Fruit fly (Drosophila melanogaster): ENCODE results near the gene Fpgs2.

Fpgs2 gene

dm6 chr2L:3867474-3868082 is 46.5 kb downstream of the Fpgs2 start, which contains the start of gene Cep97 (continued):
- TF ChIP-seq CG13287 (GFP tag; IDR thresholded peaks at IDR 0.05; ENCODE audit: partially characterized antibody), result peak; percentile 84
- TF ChIP-seq sob (GFP tag; IDR thresholded peaks at IDR 0.05), result no peak
- no peak for TF ChIP-seq CG8089 (GFP tag; optimal IDR thresholded peaks at IDR 0.05)
- peak; percentile 54 for TF ChIP-seq sens (GFP tag)
- TF ChIP-seq Aef1 (GFP tag; IDR thresholded peaks at IDR 0.05), result no peak
- TF ChIP-seq Sry-δ (GFP tag; optimal IDR thresholded peaks at IDR 0.05), result peak; percentile 67
- no peak for TF ChIP-seq Asciz (GFP tag; optimal IDR thresholded peaks at IDR 0.05)
- TF ChIP-seq pzg (GFP tag; optimal IDR thresholded peaks at IDR 0.05), result peak; percentile 57
- TF ChIP-seq CG18599 (GFP tag; optimal IDR thresholded peaks at IDR 0.05), result no peak
- no peak for TF ChIP-seq Mad (GFP tag; optimal IDR thresholded peaks at IDR 0.05)
- TF ChIP-seq CG12104 (GFP tag; optimal IDR thresholded peaks at IDR 0.05), result no peak
- TF ChIP-seq hkb (optimal IDR thresholded peaks at IDR 0.05), result peak; percentile 76
- TF ChIP-seq hkb (GFP tag; IDR thresholded peaks at IDR 0.05), result no peak
- TF ChIP-seq sna (GFP tag; IDR thresholded peaks at IDR 0.05; ENCODE audit: partially characterized antibody), result peak; percentile 87
- TF ChIP-seq CG33213 (GFP tag; optimal IDR thresholded peaks at IDR 0.05), result no peak
- TF ChIP-seq cwo (GFP tag; optimal IDR thresholded peaks at IDR 0.05), result no peak
- no peak for TF ChIP-seq Hr3 (GFP tag; optimal IDR thresholded peaks at IDR 0.05)
- TF ChIP-seq ken (GFP tag; IDR thresholded peaks at IDR 0.05), result no peak
- peak; percentile 95 for TF ChIP-seq CG2116 (GFP tag; optimal IDR thresholded peaks at IDR 0.05)
- no peak for TF ChIP-seq z (GFP tag; IDR thresholded peaks at IDR 0.05)
- TF ChIP-seq Scr (GFP tag; IDR thresholded peaks at IDR 0.05; ENCODE audit: partially characterized antibody), result peak; percentile 81
- TF ChIP-seq CG11456 (GFP tag; IDR thresholded peaks at IDR 0.05), result no peak
- TF ChIP-seq CG17829 (tag; optimal IDR thresholded peaks at IDR 0.05), result no peak
- no peak for TF ChIP-seq trh (GFP tag; optimal IDR thresholded peaks at IDR 0.05)
- no peak for TF ChIP-seq pita (GFP tag; optimal IDR thresholded peaks at IDR 0.05)
- no peak for TF ChIP-seq cg (GFP tag; optimal IDR thresholded peaks at IDR 0.05)
- TF ChIP-seq ERR (GFP tag; optimal IDR thresholded peaks at IDR 0.05), result no peak
- no peak for TF ChIP-seq CG9609 (GFP tag; optimal IDR thresholded peaks at IDR 0.05)
- TF ChIP-seq seq (GFP tag; IDR thresholded peaks at IDR 0.05), result no peak
- TF ChIP-seq sqz (GFP tag; optimal IDR thresholded peaks at IDR 0.05), result no peak
- TF ChIP-seq HmgZ (tag; optimal IDR thresholded peaks at IDR 0.05), result no peak

- no peak for TF ChIP-seq Camta (GFP tag; optimal IDR thresholded peaks at IDR 0.05)
- no peak for TF ChIP-seq Hr78 (GFP tag; optimal IDR thresholded peaks at IDR 0.05)
- TF ChIP-seq CG1603 (tag; optimal IDR thresholded peaks at IDR 0.05), result peak; percentile 58
- TF ChIP-seq CG8478 (optimal IDR thresholded peaks at IDR 0.05), result peak; percentile 27
- no peak for TF ChIP-seq dimm (GFP tag; IDR thresholded peaks at IDR 0.05)
- peak; percentile 92 for TF ChIP-seq vnd (GFP tag; IDR thresholded peaks at IDR 0.05; ENCODE audit: partially characterized antibody)
- TF ChIP-seq wdn (GFP tag; IDR thresholded peaks at IDR 0.05), result no peak
- no peak for TF ChIP-seq CG1233 (GFP tag; optimal IDR thresholded peaks at IDR 0.05)
- TF ChIP-seq Lim3 (GFP tag; IDR thresholded peaks at IDR 0.05), result no peak
- peak; percentile 95 for TF ChIP-seq BEAF-32 (GFP tag; optimal IDR thresholded peaks at IDR 0.05)
- no peak for TF ChIP-seq NfI (GFP tag; optimal IDR thresholded peaks at IDR 0.05)
- no peak for TF ChIP-seq prd (optimal IDR thresholded peaks at IDR 0.05)
- no peak for TF ChIP-seq prd (GFP tag; IDR thresholded peaks at IDR 0.05)
- TF ChIP-seq CG3995 (GFP tag; optimal IDR thresholded peaks at IDR 0.05), result peak; percentile 98
- peak; percentile 87 for TF ChIP-seq CG7963 (GFP tag; IDR thresholded peaks at IDR 0.05; ENCODE audit: partially characterized antibody)
- peak; percentile 81 for TF ChIP-seq pzg (GFP tag; optimal IDR thresholded peaks at IDR 0.05)
- peak; percentile 6 for TF ChIP-seq CG17186 (GFP tag; optimal IDR thresholded peaks at IDR 0.05)
- no peak for TF ChIP-seq zfh2 (GFP tag; optimal IDR thresholded peaks at IDR 0.05)
- TF ChIP-seq wek (GFP tag; optimal IDR thresholded peaks at IDR 0.05), result no peak
- TF ChIP-seq hb (GFP tag; IDR thresholded peaks at IDR 0.05; ENCODE audit: partially characterized antibody), result peak; percentile 84
- peak; percentile 86 for TF ChIP-seq mld (GFP tag; IDR thresholded peaks at IDR 0.05; ENCODE audit: partially characterized antibody)
Observed at dm6 chr2L:3862437-3863041, 51.5 kb downstream of the Fpgs2 start, which contains the start of gene TTLL4B. Gene TTLL4B, plus strand, starts transcription at chr2L:3862668.

All from whole organism, embryonic.